Worm (Caenorhabditis elegans) whole organism, mixed stage, embryonic: ENCODE measurements around the gene dod-20.

ENCODE experiments used
- M03D4.4 ChIP-seq: sonication (generic microtip); optimal IDR thresholded peaks from 2 replicates; lab custom pipeline; 2017; ENCODE audit warnings: mild to moderate bottlenecking, missing genetic modification characterization, missing compliant biosample characterization
- bed-3 ChIP-seq: fragments of 200-800 bp; sonication (Bioruptor generic); optimal IDR thresholded peaks from 3 replicates; lab custom pipeline; 2018; ENCODE audit warnings: mild to moderate bottlenecking, missing genetic modification characterization, moderate library complexity, missing compliant biosample characterization
- ceh-39 ChIP-seq: fragments of 150-350 bp; optimal IDR thresholded peaks from 2 replicates; lab custom pipeline; 2014; ENCODE audit warnings: missing biosample characterization, missing genetic modification characterization
- ceh-43 ChIP-seq: fragments of 200-800 bp; sonication (Bioruptor generic); optimal IDR thresholded peaks from 2 replicates; lab custom pipeline; 2018; ENCODE audit warnings: mild to moderate bottlenecking, missing genetic modification characterization, moderate library complexity, missing compliant biosample characterization
- ceh-83 ChIP-seq: fragments of 200-800 bp; sonication (Bioruptor generic); optimal IDR thresholded peaks from 2 replicates; lab custom pipeline; 2018; ENCODE audit warnings: mild to moderate bottlenecking, missing genetic modification characterization, missing compliant biosample characterization
- ces-1 ChIP-seq: fragments of 150-350 bp; optimal IDR thresholded peaks from 2 replicates; lab custom pipeline; 2014; ENCODE audit warnings: missing biosample characterization, missing genetic modification reagents, missing genetic modification characterization
- cnd-1 ChIP-seq: fragments of 200-800 bp; sonication (Bioruptor generic); optimal IDR thresholded peaks from 2 replicates; lab custom pipeline; 2018; ENCODE audit warnings: mild to moderate bottlenecking, missing genetic modification characterization, missing compliant biosample characterization
- drap-1 ChIP-seq: fragments of 200-800 bp; sonication (Bioruptor generic); optimal IDR thresholded peaks from 3 replicates; lab custom pipeline; 2018; ENCODE audit warnings: mild to moderate bottlenecking, missing genetic modification characterization, missing compliant biosample characterization
- elt-3 ChIP-seq: fragments of 150-350 bp; optimal IDR thresholded peaks from 2 replicates; lab custom pipeline; 2014; ENCODE audit warnings: missing biosample characterization, missing genetic modification characterization
- flh-1 ChIP-seq: fragments of 200-800 bp; sonication (Bioruptor generic); optimal IDR thresholded peaks from 2 replicates; lab custom pipeline; 2018; ENCODE audit warnings: mild to moderate bottlenecking, missing genetic modification characterization, moderate library complexity, missing compliant biosample characterization
- ham-2 ChIP-seq: fragments of 200-800 bp; sonication (Bioruptor generic); optimal IDR thresholded peaks from 2 replicates; lab custom pipeline; 2018; ENCODE audit warnings: mild to moderate bottlenecking, missing genetic modification characterization, missing compliant biosample characterization
- hlh-1 ChIP-seq: fragments of 150-350 bp; optimal IDR thresholded peaks from 2 replicates; lab custom pipeline; 2014; ENCODE audit warnings: missing biosample characterization, missing genetic modification reagents, missing genetic modification characterization
- lin-13 ChIP-seq: fragments of 150-350 bp; optimal IDR thresholded peaks from 2 replicates; lab custom pipeline; 2014; ENCODE audit warnings: missing biosample characterization, missing genetic modification characterization
- lin-32 ChIP-seq: fragments of 200-800 bp; sonication (Bioruptor generic); optimal IDR thresholded peaks from 2 replicates; lab custom pipeline; 2018; ENCODE audit warnings: mild to moderate bottlenecking, missing genetic modification characterization, missing compliant biosample characterization
- lsy-2 ChIP-seq: fragments of 150-350 bp; optimal IDR thresholded peaks from 2 replicates; lab custom pipeline; 2014; ENCODE audit warnings: missing biosample characterization, missing genetic modification characterization
- mab-5 ChIP-seq: fragments of 150-350 bp; optimal IDR thresholded peaks from 2 replicates; lab custom pipeline; 2014; ENCODE audit warnings: missing biosample characterization, missing genetic modification characterization
- mep-1 ChIP-seq: fragments of 150-350 bp; optimal IDR thresholded peaks from 2 replicates; lab custom pipeline; 2017; ENCODE audit warnings: missing biosample characterization, missing genetic modification reagents, missing genetic modification characterization, inconsistent platforms
- mls-2 ChIP-seq: sonication (generic microtip); optimal IDR thresholded peaks from 2 replicates; lab custom pipeline; 2016; ENCODE audit warnings: mild to moderate bottlenecking, missing genetic modification characterization, moderate library complexity, missing compliant biosample characterization
- nhr-12 ChIP-seq: fragments of 150-350 bp; optimal IDR thresholded peaks from 2 replicates; lab custom pipeline; 2014; ENCODE audit warnings: missing biosample characterization, missing genetic modification characterization
- nhr-237 ChIP-seq: fragments of 150-350 bp; optimal IDR thresholded peaks from 2 replicates; lab custom pipeline; 2014; ENCODE audit warnings: missing biosample characterization, missing genetic modification characterization
- nhr-28 ChIP-seq: fragments of 150-350 bp; optimal IDR thresholded peaks from 2 replicates; lab custom pipeline; 2014; ENCODE audit warnings: missing biosample characterization, missing genetic modification characterization
- sem-2 ChIP-seq: fragments of 200-800 bp; sonication (Bioruptor generic); optimal IDR thresholded peaks from 2 replicates; lab custom pipeline; 2018; ENCODE audit warnings: mild to moderate bottlenecking, missing genetic modification characterization, missing compliant biosample characterization
- snpc-4 ChIP-seq: fragments of 150-350 bp; optimal IDR thresholded peaks from 2 replicates; lab custom pipeline; 2014; ENCODE audit warnings: missing biosample characterization, missing genetic modification characterization
- sptf-1 ChIP-seq: sonication (generic microtip); optimal IDR thresholded peaks from 2 replicates; lab custom pipeline; 2017; ENCODE audit warnings: mild to moderate bottlenecking, missing genetic modification characterization, moderate library complexity, missing compliant biosample characterization
- tbx-8 ChIP-seq: fragments of 200-800 bp; sonication (Bioruptor generic); optimal IDR thresholded peaks from 2 replicates; lab custom pipeline; 2018; ENCODE audit warnings: mild to moderate bottlenecking, missing genetic modification characterization, moderate library complexity, missing compliant biosample characterization
- unc-120 ChIP-seq: sonication (generic microtip); optimal IDR thresholded peaks from 2 replicates; lab custom pipeline; 2017; ENCODE audit warnings: missing genetic modification characterization, missing compliant biosample characterization; ENCODE audit not compliant: poor library complexity, severe bottlenecking
- unc-39 ChIP-seq: fragments of 150-350 bp; optimal IDR thresholded peaks from 2 replicates; lab custom pipeline; 2014; ENCODE audit warnings: missing biosample characterization, missing genetic modification characterization
- unc-62 ChIP-seq: fragments of 150-350 bp; optimal IDR thresholded peaks from 2 replicates; lab custom pipeline; 2014; ENCODE audit warnings: missing biosample characterization, missing genetic modification reagents, missing genetic modification characterization
- ztf-11 ChIP-seq: fragments of 150-350 bp; optimal IDR thresholded peaks from 2 replicates; lab custom pipeline; 2014; ENCODE audit warnings: missing biosample characterization, missing genetic modification characterization

The dod-20 gene

ce11 chrV:449685-450084, 27.5 kb downstream of the dod-20 start, which contains the start of gene M02H5.8:
TSS of gene M02H5.8 (plus strand) at chrV:449981.
- TF ChIP-seq mab-5 (no peak), ceh-39 (tag; lab: Kevin White, UChicago) (no peak)

- TF ChIP-seq nhr-12: no peak
Observed at ce11 chrV:450757-451501, 28.7 kb downstream of the dod-20 start, which contains the start of gene nhr-123. TSS of gene nhr-123 (plus strand) at chrV:451451.

ce11 chrV:453569-453968, 31.3 kb downstream of the dod-20 start, which contains the start of gene nhr-98:
TSS of gene nhr-98 (plus strand) at chrV:453869.
- TF ChIP-seq drap-1 (GFP tag; lab: Kevin White, UChicago) (no peak), ztf-11 (no peak), lin-32 (GFP tag; lab: Kevin White, UChicago) (no peak), sptf-1 (tag; lab: Kevin White, UChicago) (no peak), lin-13 (tag; lab: Kevin White, UChicago) (no peak), unc-120 (tag; lab: Kevin White, UChicago) (no peak), bed-3 (GFP tag; lab: Kevin White, UChicago) (no peak), ham-2 (GFP tag; lab: Kevin White, UChicago) (no peak), mab-5 (no peak), hlh-1 (tag; lab: Kevin White, UChicago) (no peak), M03D4.4 (no peak), nhr-237 (no peak), sem-2 (GFP tag; lab: Kevin White, UChicago) (no peak), ceh-83 (GFP tag; lab: Kevin White, UChicago) (no peak), ceh-43 (no peak), unc-39 (no peak), lsy-2 (no peak)
- TF ChIP-seq, all 35 proteins: peak for 0

ce11 chrV:457839-458238, 35.6 kb downstream of the dod-20 start:
- no peak for TF ChIP-seq unc-62 (GFP tag; lab: Kevin White, UChicago)
- no peak for TF ChIP-seq lin-32 (GFP tag; lab: Kevin White, UChicago)
- no peak for TF ChIP-seq tbx-8 (GFP tag; lab: Kevin White, UChicago)
- no peak for TF ChIP-seq ces-1
- no peak for TF ChIP-seq ceh-39 (tag; lab: Kevin White, UChicago)
- no peak for TF ChIP-seq mab-5
- no peak for TF ChIP-seq ztf-11
- no peak for TF ChIP-seq ham-2 (GFP tag; lab: Kevin White, UChicago)
- TF ChIP-seq unc-120 (tag; lab: Kevin White, UChicago): no peak
- TF ChIP-seq sptf-1 (tag; lab: Kevin White, UChicago): no peak
- TF ChIP-seq nhr-237: no peak
- TF ChIP-seq bed-3 (GFP tag; lab: Kevin White, UChicago): no peak
- no peak for TF ChIP-seq flh-1 (GFP tag; lab: Kevin White, UChicago)
- no peak for TF ChIP-seq nhr-28 (tag; lab: Kevin White, UChicago)
- no peak for TF ChIP-seq lsy-2
- TF ChIP-seq unc-39: no peak
- TF ChIP-seq snpc-4 (tag; lab: Kevin White, UChicago): no peak

- no peak for TF ChIP-seq sem-2 (GFP tag; lab: Kevin White, UChicago)
- no peak for TF ChIP-seq unc-39
- no peak for TF ChIP-seq drap-1 (GFP tag; lab: Kevin White, UChicago)
- no peak for TF ChIP-seq bed-3 (GFP tag; lab: Kevin White, UChicago)
- TF ChIP-seq ceh-43: no peak
- no peak for TF ChIP-seq mep-1 (tag; lab: Kevin White, UChicago)
Observed at ce11 chrV:459464-459863, 37.2 kb downstream of the dod-20 start, which contains the start of gene nhr-203. TSS of gene nhr-203 (plus strand) at chrV:459795.

- no peak for TF ChIP-seq tbx-8 (GFP tag; lab: Kevin White, UChicago)
Observed at ce11 chrV:462263-462662, 40.0 kb downstream of the dod-20 start, which contains the start of gene nhr-202. TSS of gene nhr-202 (plus strand) at chrV:462588.

- TF ChIP-seq lsy-2 (no peak), elt-3 (tag; lab: Kevin White, UChicago) (no peak), ces-1 (no peak), snpc-4 (tag; lab: Kevin White, UChicago) (no peak), tbx-8 (GFP tag; lab: Kevin White, UChicago) (no peak), cnd-1 (tag; lab: Kevin White, UChicago) (no peak), mab-5 (no peak), hlh-1 (tag; lab: Kevin White, UChicago) (no peak), mls-2 (tag; lab: Kevin White, UChicago) (no peak), unc-39 (no peak), ztf-11 (no peak)
- TF ChIP-seq, all 35 proteins: peak for 0
Observed at ce11 chrV:464800-465199, 42.6 kb downstream of the dod-20 start, which contains the start of gene nhr-201. TSS of gene nhr-201 (plus strand) at chrV:464828.
